Fruit fly (Drosophila melanogaster) whole organism, embryonic: ENCODE measurements around the gene Or7a.

Source experiments
- CG10209 ChIP-seq: fragments of 200-800 bp; sonication (Bioruptor generic); optimal IDR thresholded peaks from 3 replicates; lab custom pipeline; 2017; ENCODE audit warnings: missing biosample characterization, mild to moderate bottlenecking, missing genetic modification characterization, missing genetic modification reagents
- CG1024 ChIP-seq: fragments of 200-800 bp; sonication (Bioruptor generic); IDR thresholded peaks from 2 replicates; pipeline ENCODE4 v1.3.6; 2022; ENCODE audit warnings: missing biosample characterization, missing genetic modification characterization
- CG10543 ChIP-seq: fragments of 200-800 bp; sonication (Bioruptor generic); optimal IDR thresholded peaks from 3 replicates; lab custom pipeline; 2017; ENCODE audit warnings: missing biosample characterization, mild to moderate bottlenecking, missing genetic modification characterization, moderate library complexity
- CG10654 ChIP-seq: fragments of 200-800 bp; sonication (Bioruptor generic); optimal IDR thresholded peaks from 2 replicates; lab custom pipeline; 2016; ENCODE audit warnings: missing biosample characterization, missing genetic modification characterization
- CG10959 ChIP-seq: fragments of 200-800 bp; sonication (Bioruptor generic); IDR thresholded peaks from 2 replicates; pipeline ENCODE4 v1.3.6; 2022; ENCODE audit warnings: missing biosample characterization, missing genetic modification characterization
- CG11560 ChIP-seq: fragments of 200-800 bp; sonication (Bioruptor generic); IDR thresholded peaks from 3 replicates; pipeline ENCODE4 v1.3.6; 2022; ENCODE audit warnings: missing biosample characterization, missing genetic modification characterization
- CG12155 ChIP-seq: fragments of 200-800 bp; sonication (Bioruptor generic); optimal IDR thresholded peaks from 3 replicates; lab custom pipeline; 2016; ENCODE audit warnings: missing biosample characterization, missing genetic modification characterization
- CG12219 ChIP-seq: fragments of 200-800 bp; sonication (Bioruptor generic); optimal IDR thresholded peaks from 3 replicates; lab custom pipeline; 2018; ENCODE audit warnings: missing biosample characterization, mild to moderate bottlenecking, missing genetic modification characterization
- CG13424 ChIP-seq: fragments of 200-800 bp; sonication (Bioruptor generic); optimal IDR thresholded peaks from 2 replicates; lab custom pipeline; 2019; ENCODE audit warnings: missing biosample characterization, mild to moderate bottlenecking, missing genetic modification characterization, moderate library complexity
- CG15601 ChIP-seq: fragments of 200-800 bp; sonication (Bioruptor generic); optimal IDR thresholded peaks from 3 replicates; lab custom pipeline; 2019; ENCODE audit warnings: missing biosample characterization, mild to moderate bottlenecking, missing genetic modification characterization, moderate library complexity
- CG17359 ChIP-seq: fragments of 200-800 bp; sonication (Bioruptor generic); optimal IDR thresholded peaks from 3 replicates; lab custom pipeline; 2018; ENCODE audit warnings: missing biosample characterization, mild to moderate bottlenecking, missing genetic modification characterization, moderate library complexity
- CG17829 ChIP-seq: fragments of 200-800 bp; optimal IDR thresholded peaks from 2 replicates; lab custom pipeline; 2019; ENCODE audit warnings: missing biosample characterization, mild to moderate bottlenecking, missing genetic modification characterization, moderate library complexity
- CG18476 ChIP-seq: fragments of 200-800 bp; sonication (Bioruptor generic); optimal IDR thresholded peaks from 2 replicates; lab custom pipeline; 2016; ENCODE audit warnings: missing biosample characterization, mild to moderate bottlenecking, missing genetic modification characterization
- CG2712 ChIP-seq: fragments of 200-800 bp; optimal IDR thresholded peaks from 3 replicates; lab custom pipeline; 2019; ENCODE audit warnings: missing biosample characterization, mild to moderate bottlenecking, missing genetic modification characterization, moderate library complexity
- CG3407 ChIP-seq: fragments of 200-800 bp; sonication (Bioruptor generic); optimal IDR thresholded peaks from 2 replicates; lab custom pipeline; 2018; ENCODE audit warnings: missing biosample characterization, mild to moderate bottlenecking, missing genetic modification characterization
- CG4424 ChIP-seq: fragments of 200-800 bp; sonication (Bioruptor generic); optimal IDR thresholded peaks from 3 replicates; lab custom pipeline; 2016; ENCODE audit warnings: missing biosample characterization, missing genetic modification characterization
- CG4820 ChIP-seq: fragments of 200-800 bp; sonication (Bioruptor generic); optimal IDR thresholded peaks from 3 replicates; lab custom pipeline; 2016; ENCODE audit warnings: missing biosample characterization, missing genetic modification characterization
- CG7556 ChIP-seq: fragments of 200-800 bp; sonication (Bioruptor generic); optimal IDR thresholded peaks from 2 replicates; lab custom pipeline; 2017; ENCODE audit warnings: missing biosample characterization, mild to moderate bottlenecking, missing genetic modification characterization
- CG8290 ChIP-seq, 3 experiments: fragments of 200-800 bp; sonication (Bioruptor generic); optimal IDR thresholded peaks; 2 replicates each; lab custom pipeline; 2016 to 2019; ENCODE audit warnings: missing biosample characterization in 3 of 3, missing genetic modification characterization in 3 of 3, mild to moderate bottlenecking in 2 of 3, moderate library complexity in 1 of 3
- CG8388 ChIP-seq: fragments of 200-800 bp; sonication (Bioruptor generic); optimal IDR thresholded peaks from 2 replicates; lab custom pipeline; 2019; ENCODE audit warnings: missing biosample characterization, mild to moderate bottlenecking, missing genetic modification characterization, moderate library complexity
- CG8944 ChIP-seq: fragments of 200-800 bp; sonication (Bioruptor generic); optimal IDR thresholded peaks from 3 replicates; lab custom pipeline; 2016; ENCODE audit warnings: missing biosample characterization, missing genetic modification characterization
- CG9609 ChIP-seq: fragments of 200-800 bp; sonication (Bioruptor generic); optimal IDR thresholded peaks from 3 replicates; lab custom pipeline; 2016; ENCODE audit warnings: missing biosample characterization, missing genetic modification characterization
- CG9876 ChIP-seq: fragments of 200-800 bp; sonication (Bioruptor generic); optimal IDR thresholded peaks from 2 replicates; lab custom pipeline; 2016; ENCODE audit warnings: missing biosample characterization, missing genetic modification characterization
- CrebB ChIP-seq: fragments of 200-800 bp; sonication (Bioruptor generic); optimal IDR thresholded peaks from 3 replicates; lab custom pipeline; 2018; ENCODE audit warnings: missing biosample characterization, mild to moderate bottlenecking, missing genetic modification characterization
- Doc2 ChIP-seq: fragments of 200-800 bp; sonication (Bioruptor generic); IDR thresholded peaks from 2 replicates; pipeline ENCODE4 v1.3.6; 2022; ENCODE audit warnings: missing biosample characterization, missing genetic modification characterization
- Drgx ChIP-seq: fragments of 200-800 bp; sonication (Bioruptor generic); IDR thresholded peaks from 2 replicates; pipeline ENCODE4 v1.3.6; 2022; ENCODE audit warnings: missing biosample characterization, missing genetic modification characterization
- Hr51 ChIP-seq, 2 experiments: fragments of 200-800 bp; sonication (Bioruptor generic); optimal IDR thresholded peaks; 2 replicates in 1 of 2; 3 replicates in 1 of 2; lab custom pipeline; 2016 to 2018; ENCODE audit warnings: missing biosample characterization in 2 of 2, missing genetic modification characterization in 2 of 2, mild to moderate bottlenecking in 1 of 2, moderate library complexity in 1 of 2
- Optix ChIP-seq: fragments of 200-800 bp; sonication (Bioruptor generic); IDR thresholded peaks from 3 replicates; pipeline ENCODE4 v1.3.6; 2022; ENCODE audit warnings: missing biosample characterization, missing genetic modification characterization
- Spps ChIP-seq: fragments of 200-800 bp; sonication (Bioruptor generic); optimal IDR thresholded peaks from 2 replicates; lab custom pipeline; 2018; ENCODE audit warnings: missing biosample characterization, mild to moderate bottlenecking, missing genetic modification characterization
- Trl ChIP-seq, 3 experiments: fragments of >200 bp in 2 of 3; fragments of 200-800 bp in 1 of 3; sonication (Bioruptor generic) in 1 of 3; optimal IDR thresholded peaks; 2 replicates in 1 of 3; 3 replicates in 2 of 3; lab custom pipeline; 2016 to 2017; ENCODE audit warnings: missing biosample characterization in 1 of 3, missing genetic modification characterization in 1 of 3
- ase ChIP-seq: fragments of 200-800 bp; sonication (Bioruptor generic); IDR thresholded peaks from 3 replicates; pipeline ENCODE4 v1.3.6; 2022; ENCODE audit warnings: missing biosample characterization, missing genetic modification characterization
- cg ChIP-seq: fragments of 200-800 bp; sonication (Bioruptor generic); optimal IDR thresholded peaks from 3 replicates; lab custom pipeline; 2019; ENCODE audit warnings: missing biosample characterization, mild to moderate bottlenecking, missing genetic modification characterization, moderate library complexity
- chinmo ChIP-seq: fragments of 200-800 bp; sonication (Bioruptor generic); IDR thresholded peaks from 4 replicates; pipeline ENCODE4 v1.3.6; 2022; ENCODE audit warnings: missing biosample characterization, missing genetic modification characterization; ENCODE audit not compliant: partially characterized antibody
- dimm ChIP-seq: fragments of 200-800 bp; sonication (Bioruptor generic); IDR thresholded peaks from 2 replicates; pipeline ENCODE4 v1.3.6; 2022; ENCODE audit warnings: missing biosample characterization, missing genetic modification characterization
- dmrt99B ChIP-seq: fragments of 200-800 bp; sonication (Bioruptor generic); optimal IDR thresholded peaks from 2 replicates; lab custom pipeline; 2018; ENCODE audit warnings: missing biosample characterization, mild to moderate bottlenecking, missing genetic modification characterization, moderate library complexity
- dpn ChIP-seq, 2 experiments: fragments of 200-800 bp; sonication (Bioruptor generic); optimal IDR thresholded peaks; 3 replicates each; lab custom pipeline; 2016; ENCODE audit warnings: missing biosample characterization in 2 of 2, missing genetic modification characterization in 2 of 2
- ewg ChIP-seq: fragments of 200-800 bp; sonication (Bioruptor generic); optimal IDR thresholded peaks from 3 replicates; lab custom pipeline; 2017; ENCODE audit warnings: mild to moderate bottlenecking, missing biosample characterization, missing genetic modification reagents, missing genetic modification characterization
- maf-S ChIP-seq: fragments of 200-800 bp; sonication (Bioruptor generic); optimal IDR thresholded peaks from 2 replicates; lab custom pipeline; 2016; ENCODE audit warnings: missing biosample characterization, missing genetic modification characterization
- mirr ChIP-seq: fragments of 200-800 bp; sonication (Bioruptor generic); optimal IDR thresholded peaks from 3 replicates; lab custom pipeline; 2018; ENCODE audit warnings: missing biosample characterization, mild to moderate bottlenecking, missing genetic modification characterization
- nau ChIP-seq: fragments of 200-800 bp; sonication (Bioruptor generic); optimal IDR thresholded peaks from 3 replicates; lab custom pipeline; 2017; ENCODE audit warnings: missing biosample characterization, mild to moderate bottlenecking, missing genetic modification characterization, missing genetic modification reagents
- oc ChIP-seq: fragments of 200-800 bp; sonication (Bioruptor generic); optimal IDR thresholded peaks from 2 replicates; lab custom pipeline; 2018; ENCODE audit warnings: missing biosample characterization, mild to moderate bottlenecking, missing genetic modification characterization, moderate library complexity
- pnt ChIP-seq: fragments of 200-800 bp; sonication (Bioruptor generic); optimal IDR thresholded peaks from 3 replicates; lab custom pipeline; 2016; ENCODE audit warnings: missing biosample characterization, missing genetic modification characterization
- sd ChIP-seq: fragments of 200-800 bp; sonication (Bioruptor generic); optimal IDR thresholded peaks from 3 replicates; lab custom pipeline; 2018; ENCODE audit warnings: missing biosample characterization, mild to moderate bottlenecking, missing genetic modification characterization, moderate library complexity
- sisA ChIP-seq: fragments of 200-800 bp; sonication (Bioruptor generic); IDR thresholded peaks from 2 replicates; pipeline ENCODE4 v1.3.6; 2022; ENCODE audit warnings: missing biosample characterization, missing genetic modification characterization
- sna ChIP-seq: fragments of 200-800 bp; sonication (Bioruptor generic); IDR thresholded peaks from 2 replicates; pipeline ENCODE4 v1.3.6; 2022; ENCODE audit warnings: missing biosample characterization, missing genetic modification characterization; ENCODE audit not compliant: partially characterized antibody
- tgo ChIP-seq: fragments of 200-800 bp; sonication (Bioruptor generic); IDR thresholded peaks from 3 replicates; pipeline ENCODE4 v1.3.6; 2022; ENCODE audit warnings: missing biosample characterization, missing genetic modification characterization
- tio ChIP-seq: fragments of 200-800 bp; sonication (Bioruptor generic); optimal IDR thresholded peaks from 2 replicates; lab custom pipeline; 2017; ENCODE audit warnings: missing biosample characterization, missing genetic modification characterization, inconsistent platforms
- twi ChIP-seq: fragments of 200-800 bp; optimal IDR thresholded peaks from 2 replicates; lab custom pipeline; 2019; ENCODE audit warnings: missing biosample characterization, mild to moderate bottlenecking, missing genetic modification characterization, moderate library complexity
- zfh1 ChIP-seq: fragments of 200-800 bp; sonication (Bioruptor generic); IDR thresholded peaks from 3 replicates; pipeline ENCODE4 v1.3.6; 2022; ENCODE audit warnings: missing biosample characterization, missing genetic modification characterization

Gene Or7a

DNA sequence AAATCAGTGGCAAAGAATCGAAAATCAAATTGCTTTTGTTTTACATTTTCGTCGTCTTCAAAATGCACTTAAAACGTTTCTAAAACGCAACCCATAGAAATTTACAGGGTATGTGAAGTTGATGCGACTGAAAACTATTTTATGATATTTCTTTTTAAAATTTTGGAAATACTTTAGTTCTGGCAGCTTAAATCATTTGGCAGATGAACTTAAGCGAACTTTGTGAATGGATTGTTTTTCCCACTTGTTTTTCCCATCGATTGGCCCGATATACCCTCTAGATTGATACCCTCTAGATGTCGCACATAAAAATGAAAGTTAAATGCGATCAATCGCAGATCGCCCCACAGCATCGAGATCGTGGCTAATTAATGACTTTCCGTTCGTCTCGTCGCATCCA lies 39.4 kb downstream of the Or7a start (continued):
- TF ChIP-seq ewg (GFP tag; lab: Kevin White, UChicago) (peak; percentile 67), pnt (GFP tag; lab: Kevin White, UChicago) (peak; percentile 17), CG17359 (tag; lab: Kevin White, UChicago) (peak; percentile 81), maf-S (GFP tag; lab: Kevin White, UChicago) (peak; percentile 6), CG3407 (peak; percentile 51), CrebB (tag; lab: Kevin White, UChicago) (no peak), CG1024 (GFP tag; lab: Robert Waterston, UW) (0 out of 2 replicates have a peak, but pooled peaks have one; percentile 26), sna (no peak), ase (GFP tag; lab: Robert Waterston, UW) (0 out of 3 replicates have a peak, but pooled peaks have one; percentile 40), dpn (GFP tag; optimal IDR thresholded peaks at IDR 0.05; lab: Kevin White, UChicago) (peak; percentile 35 to 49), CG4820 (GFP tag; lab: Kevin White, UChicago) (peak; percentile 53), CG7556 (GFP tag; lab: Kevin White, UChicago) (peak; percentile 24), mirr (GFP tag; lab: Kevin White, UChicago) (no peak), CG9876 (GFP tag; lab: Kevin White, UChicago) (no peak), CG8388 (GFP tag; lab: Kevin White, UChicago) (peak; percentile 74), tgo (GFP tag; lab: Robert Waterston, UW) (peak; percentile 45; the same call in 1 of the 3 replicates), CG18476 (GFP tag; lab: Kevin White, UChicago) (peak; percentile 57), CG12155 (GFP tag; lab: Kevin White, UChicago) (peak; percentile 16), chinmo (GFP tag; lab: Robert Waterston, UW) (no peak), Drgx (GFP tag; lab: Robert Waterston, UW) (no peak), CG13424 (tag; lab: Kevin White, UChicago) (peak; percentile 53), twi (tag; lab: Kevin White, UChicago) (peak; percentile 13), dimm (GFP tag; lab: Robert Waterston, UW) (peak; percentile 41; the same call in 1 of the 2 replicates), zfh1 (GFP tag; lab: Robert Waterston, UW) (peak; percentile 82), CG10209 (peak; percentile 39), nau (no peak), Trl (optimal IDR thresholded peaks at IDR 0.05; lab: Kevin White, UChicago) (no peak), Trl (GFP tag; optimal IDR thresholded peaks at IDR 0.05; lab: Kevin White, UChicago) (peak; percentile 21), Optix (GFP tag; lab: Robert Waterston, UW) (peak; percentile 71), oc (tag; lab: Kevin White, UChicago) (peak; percentile 74), CG10959 (GFP tag; lab: Robert Waterston, UW) (peak; percentile 45; the same call in 1 of the 2 replicates), tio (GFP tag; lab: Kevin White, UChicago) (peak; percentile 53), sd (tag; lab: Kevin White, UChicago) (peak; percentile 9), CG12219 (GFP tag; lab: Kevin White, UChicago) (peak; percentile 40), sisA (GFP tag; lab: Robert Waterston, UW) (peak; percentile 67), CG4424 (GFP tag; lab: Kevin White, UChicago) (peak; percentile 69), Hr51 (GFP tag; optimal IDR thresholded peaks at IDR 0.05; lab: Kevin White, UChicago) (peak in 1 of 2 experiments; percentile 65), CG9609 (GFP tag; lab: Kevin White, UChicago) (peak; percentile 9), CG8944 (GFP tag; lab: Kevin White, UChicago) (peak; percentile 53), Spps (tag; lab: Kevin White, UChicago) (peak; percentile 32), CG11560 (tag; lab: Robert Waterston, UW) (no peak), cg (GFP tag; lab: Kevin White, UChicago) (no peak), dmrt99B (tag; lab: Kevin White, UChicago) (peak; percentile 78), CG10543 (GFP tag; lab: Kevin White, UChicago) (no peak), CG10654 (GFP tag; lab: Kevin White, UChicago) (peak; percentile 30), Doc2 (GFP tag; lab: Robert Waterston, UW) (no peak), CG17829 (tag; lab: Kevin White, UChicago) (peak; percentile 67), CG8290 (GFP tag; optimal IDR thresholded peaks at IDR 0.05; lab: Kevin White, UChicago) (peak; percentile 7), CG8290 (tag; optimal IDR thresholded peaks at IDR 0.05; lab: Kevin White, UChicago) (peak in 1 of 2 experiments; percentile 53), CG2712 (tag; lab: Kevin White, UChicago) (peak; percentile 80), CG15601 (tag; lab: Kevin White, UChicago) (peak; percentile 73)
